Worm (Caenorhabditis elegans) whole organism, L3 larva: ENCODE measurements around the gene pgp-8.

Experiments used
- ama-1 ChIP-seq: fragments of 150-350 bp; optimal IDR thresholded peaks from 2 replicates; lab custom pipeline; 2018
- egl-5 ChIP-seq: fragments of 150-350 bp; optimal IDR thresholded peaks from 2 replicates; lab custom pipeline; 2017; ENCODE audit warnings: missing biosample characterization, missing genetic modification reagents, missing genetic modification characterization, inconsistent platforms
- lsy-12 ChIP-seq: sonication (generic microtip); optimal IDR thresholded peaks from 2 replicates; lab custom pipeline; 2016; ENCODE audit warnings: mild to moderate bottlenecking, missing genetic modification characterization, missing compliant biosample characterization
- snpc-4 ChIP-seq: fragments of 150-350 bp; optimal IDR thresholded peaks from 2 replicates; lab custom pipeline; 2014; ENCODE audit warnings: missing biosample characterization, missing genetic modification characterization
- tbx-2 ChIP-seq: sonication (generic microtip); optimal IDR thresholded peaks from 2 replicates; lab custom pipeline; 2016; ENCODE audit warnings: mild to moderate bottlenecking, missing genetic modification characterization, missing compliant biosample characterization
- unc-62 ChIP-seq: fragments of 150-350 bp; sonication (generic microtip); optimal IDR thresholded peaks from 4 replicates; lab custom pipeline; 2014; ENCODE audit warnings: missing biosample characterization, missing genetic modification reagents, missing genetic modification characterization

ce11 chrX:10859622-10860021, 4.6 kb downstream of the pgp-8 start:
- no peak for TF ChIP-seq unc-62 (GFP tag; lab: Kevin White, UChicago)
- no peak for TF ChIP-seq egl-5 (tag; lab: Kevin White, UChicago)
- no peak for TF ChIP-seq tbx-2 (tag; lab: Kevin White, UChicago)
- TF ChIP-seq snpc-4 (tag; lab: Kevin White, UChicago), result no peak
- TF ChIP-seq ama-1 (lab: Kevin White, UChicago), result no peak
- no peak for TF ChIP-seq lsy-12 (tag; lab: Kevin White, UChicago)
